Worm (Caenorhabditis elegans) whole organism, early embryonic: Measurements from ENCODE around the gene his-71.

Experiments used
- B0310.2 ChIP-seq: sonication (generic microtip); optimal IDR thresholded peaks from 2 replicates; lab custom pipeline; 2016; ENCODE audit warnings: mild to moderate bottlenecking, missing genetic modification characterization, missing compliant biosample characterization
- F13C5.2 ChIP-seq: sonication (generic microtip); optimal IDR thresholded peaks from 2 replicates; lab custom pipeline; 2017; ENCODE audit warnings: mild to moderate bottlenecking, missing genetic modification characterization, inconsistent platforms, missing compliant biosample characterization
- aly-1 ChIP-seq: sonication (generic microtip); optimal IDR thresholded peaks from 2 replicates; lab custom pipeline; 2016; ENCODE audit warnings: missing genetic modification characterization, missing compliant biosample characterization
- ama-1 ChIP-seq: fragments of 150-350 bp; optimal IDR thresholded peaks from 2 replicates; lab custom pipeline; 2014
- ceh-13 ChIP-seq: fragments of 200-800 bp; sonication (Bioruptor generic); optimal IDR thresholded peaks from 2 replicates; lab custom pipeline; 2018; ENCODE audit warnings: mild to moderate bottlenecking, missing genetic modification characterization, missing compliant biosample characterization
- ceh-36 ChIP-seq: sonication (generic microtip); optimal IDR thresholded peaks from 2 replicates; lab custom pipeline; 2016; ENCODE audit warnings: missing genetic modification characterization, inconsistent platforms, missing compliant biosample characterization
- ets-7 ChIP-seq: sonication (generic microtip); optimal IDR thresholded peaks from 2 replicates; lab custom pipeline; 2016; ENCODE audit warnings: missing genotype, missing genetic modification characterization, missing compliant biosample characterization
- flt-1 ChIP-seq: fragments of 200-800 bp; sonication (Bioruptor generic); IDR thresholded peaks from 2 replicates; pipeline ENCODE4 v1.3.6; 2022; ENCODE audit warnings: missing genetic modification characterization, missing compliant biosample characterization
- hmbx-1 ChIP-seq: sonication (generic microtip); optimal IDR thresholded peaks from 2 replicates; lab custom pipeline; 2016; ENCODE audit warnings: mild to moderate bottlenecking, missing genetic modification characterization, missing compliant biosample characterization
- hmg-4 ChIP-seq: fragments of 200-800 bp; sonication (Bioruptor generic); optimal IDR thresholded peaks from 2 replicates; lab custom pipeline; 2018; ENCODE audit warnings: mild to moderate bottlenecking, missing genetic modification characterization, missing compliant biosample characterization
- hnd-1 ChIP-seq: sonication (generic microtip); optimal IDR thresholded peaks from 2 replicates; lab custom pipeline; 2016; ENCODE audit warnings: missing genetic modification characterization, missing compliant biosample characterization
- pes-1 ChIP-seq: fragments of 200-800 bp; sonication (Bioruptor generic); IDR thresholded peaks from 2 replicates; pipeline ENCODE4 v1.3.6; 2022; ENCODE audit warnings: missing genetic modification reagents, missing genetic modification characterization, missing compliant biosample characterization
- scrt-1 ChIP-seq: fragments of 200-800 bp; sonication (Bioruptor generic); IDR thresholded peaks from 2 replicates; pipeline ENCODE4 v1.3.6; 2022; ENCODE audit warnings: missing genetic modification characterization, missing compliant biosample characterization
- sea-1 ChIP-seq: fragments of 200-800 bp; sonication (Bioruptor generic); conservative IDR thresholded peaks from 2 replicates; pipeline ENCODE4 v1.3.6; 2022; ENCODE audit warnings: missing genetic modification characterization, missing compliant biosample characterization
- tbx-11 ChIP-seq: fragments of 200-800 bp; sonication (Bioruptor generic); IDR thresholded peaks from 2 replicates; pipeline ENCODE4 v1.3.6; 2022; ENCODE audit warnings: missing genetic modification characterization, missing compliant biosample characterization
- tbx-37 ChIP-seq: fragments of 200-800 bp; sonication (Bioruptor generic); conservative IDR thresholded peaks from 2 replicates; pipeline ENCODE4 v1.3.6; 2022; ENCODE audit warnings: missing genetic modification reagents, missing genetic modification characterization, missing compliant biosample characterization
- tra-4 ChIP-seq: sonication (generic microtip); optimal IDR thresholded peaks from 2 replicates; lab custom pipeline; 2017; ENCODE audit warnings: missing genetic modification characterization, missing compliant biosample characterization

Gene his-71

DNA sequence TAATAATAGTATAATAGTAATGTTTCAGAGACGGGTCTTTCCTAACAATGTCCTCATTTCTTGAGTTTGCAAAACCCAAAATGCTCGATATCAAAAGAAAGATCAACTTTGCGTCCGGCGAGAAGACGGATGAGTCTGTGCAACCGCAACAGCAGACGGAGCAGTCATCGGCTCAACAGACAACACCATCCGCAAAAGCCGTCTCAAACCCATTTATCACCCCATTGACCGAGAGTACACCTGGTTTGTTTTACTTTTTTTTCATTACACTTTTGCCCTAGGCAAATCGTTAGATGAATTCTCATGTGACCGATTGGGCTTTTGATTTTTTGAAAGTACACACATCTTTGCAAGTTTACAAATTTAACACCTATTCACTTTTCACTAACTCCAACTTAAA lies 27.5 kb downstream of the his-71 start, which contains the start of gene dct-1:
dct-1 (plus strand) TSS at position 27 of the 400 bp plus-strand sequence.
- TF ChIP-seq hmbx-1 (tag; lab: Kevin White, UChicago), result no peak
- no peak for TF ChIP-seq aly-1 (tag; lab: Kevin White, UChicago)
- no peak for TF ChIP-seq hmg-4 (GFP tag; lab: Kevin White, UChicago)
- TF ChIP-seq scrt-1 (GFP tag; lab: Robert Waterston, UW), result no peak
- no peak for TF ChIP-seq B0310.2 (tag; lab: Kevin White, UChicago)
- TF ChIP-seq ceh-13, result no peak
- TF ChIP-seq ama-1 (lab: Kevin White, UChicago), result no peak
- TF ChIP-seq tbx-37 (GFP tag; lab: Robert Waterston, UW), result no peak
- TF ChIP-seq F13C5.2 (tag; lab: Kevin White, UChicago), result no peak
- TF ChIP-seq hnd-1, result no peak
- TF ChIP-seq pes-1, result no peak
- TF ChIP-seq sea-1 (GFP tag; lab: Robert Waterston, UW), result no peak
- no peak for TF ChIP-seq ets-7 (tag; lab: Kevin White, UChicago)
- TF ChIP-seq ceh-36, result no peak
- TF ChIP-seq tra-4 (tag; lab: Kevin White, UChicago), result no peak
- no peak for TF ChIP-seq flt-1 (GFP tag; lab: Robert Waterston, UW)

DNA sequence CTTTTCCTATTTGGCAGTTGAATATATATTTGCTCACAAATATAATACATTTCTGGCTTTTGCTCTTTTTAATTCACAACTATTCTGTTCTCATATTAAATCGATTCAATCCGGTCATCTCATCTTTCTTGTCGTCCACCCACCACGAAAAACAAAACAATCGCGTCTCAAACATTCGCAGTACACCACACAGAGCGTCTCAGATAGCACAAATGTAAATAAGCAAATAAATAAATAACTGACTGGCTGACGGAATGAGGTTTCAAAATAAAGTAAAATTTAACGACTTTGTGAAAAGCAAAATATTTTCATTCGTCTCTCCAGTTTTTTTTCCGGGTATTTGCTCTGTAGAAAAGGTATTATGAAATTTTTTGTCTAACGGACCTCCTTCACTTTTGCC lies 28.2 kb downstream of the his-71 start:
- TF ChIP-seq sea-1 (GFP tag; lab: Robert Waterston, UW) (no peak), pes-1 (no peak), ama-1 (lab: Kevin White, UChicago) (no peak), scrt-1 (GFP tag; lab: Robert Waterston, UW) (no peak), tra-4 (tag; lab: Kevin White, UChicago) (no peak), hnd-1 (no peak), tbx-11 (GFP tag; lab: Robert Waterston, UW) (no peak), ceh-36 (no peak), F13C5.2 (tag; lab: Kevin White, UChicago) (no peak), B0310.2 (tag; lab: Kevin White, UChicago) (no peak), flt-1 (GFP tag; lab: Robert Waterston, UW) (no peak), hmbx-1 (tag; lab: Kevin White, UChicago) (no peak), tbx-37 (GFP tag; lab: Robert Waterston, UW) (no peak), aly-1 (tag; lab: Kevin White, UChicago) (no peak), ets-7 (tag; lab: Kevin White, UChicago) (no peak), ceh-13 (no peak)

DNA sequence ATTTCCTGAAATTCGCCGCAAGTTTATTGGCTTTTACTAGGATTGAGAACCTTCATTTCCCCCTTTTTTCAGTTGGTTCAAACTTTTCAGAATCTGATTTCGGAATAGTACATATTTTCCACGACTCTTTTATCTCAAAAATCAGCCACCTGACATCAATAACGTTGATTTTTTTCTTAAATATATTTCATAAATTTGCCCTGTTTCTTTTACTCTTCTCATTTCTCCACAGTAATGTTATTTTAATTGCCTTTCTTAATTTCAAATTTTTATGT lies 28.9 kb downstream of the his-71 start:
- TF ChIP-seq B0310.2 (tag; lab: Kevin White, UChicago) (no peak), aly-1 (tag; lab: Kevin White, UChicago) (no peak), hnd-1 (no peak), F13C5.2 (tag; lab: Kevin White, UChicago) (no peak)

DNA sequence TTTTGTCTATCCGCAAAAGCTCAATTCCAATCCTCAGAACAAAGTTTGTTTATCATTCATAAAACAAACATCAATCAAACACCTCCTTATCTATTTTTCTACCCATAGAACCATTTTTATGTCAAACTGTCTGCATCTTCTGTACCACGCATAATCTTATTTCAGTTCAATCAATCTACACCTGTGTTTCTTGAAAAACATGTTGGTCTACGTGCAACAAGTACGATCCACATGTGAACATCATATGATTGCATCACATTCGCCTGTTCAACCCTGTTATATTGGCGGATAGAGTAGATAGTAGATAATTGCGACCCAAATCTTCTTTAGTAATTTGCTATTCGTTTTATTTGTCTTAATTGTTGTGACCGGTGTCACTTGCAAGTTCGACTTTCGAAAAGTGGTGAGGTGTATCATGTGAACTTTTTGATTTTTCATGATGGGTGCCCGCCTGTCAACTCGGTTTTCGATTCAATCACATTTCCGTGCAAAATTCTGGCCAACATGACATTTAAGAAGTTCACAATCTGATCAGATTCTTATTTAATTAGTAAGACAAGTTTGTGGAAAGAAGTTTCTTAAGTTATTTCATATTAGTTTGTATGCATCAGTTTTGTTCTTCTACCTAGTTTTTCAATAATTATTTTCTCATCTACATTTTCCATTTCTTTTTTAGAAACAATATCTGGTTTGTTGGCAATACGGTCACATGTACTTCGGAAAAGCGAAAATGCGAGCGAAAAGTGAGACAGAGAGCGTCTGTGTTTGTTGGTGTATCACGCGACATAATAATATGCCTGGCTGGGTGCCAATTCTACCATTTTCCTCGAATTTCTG lies 29.4 kb downstream of the his-71 start:
- no peak for TF ChIP-seq ets-7 (tag; lab: Kevin White, UChicago)
- TF ChIP-seq pes-1, result no peak
- TF ChIP-seq flt-1 (GFP tag; lab: Robert Waterston, UW), result no peak
- no peak for TF ChIP-seq scrt-1 (GFP tag; lab: Robert Waterston, UW)
- no peak for TF ChIP-seq sea-1 (GFP tag; lab: Robert Waterston, UW)
- TF ChIP-seq hmg-4 (GFP tag; lab: Kevin White, UChicago), result no peak
- TF ChIP-seq B0310.2 (tag; lab: Kevin White, UChicago), result no peak
- no peak for TF ChIP-seq ama-1 (lab: Kevin White, UChicago)
- TF ChIP-seq ceh-13, result no peak
- no peak for TF ChIP-seq ceh-36
- TF ChIP-seq F13C5.2 (tag; lab: Kevin White, UChicago), result no peak

DNA sequence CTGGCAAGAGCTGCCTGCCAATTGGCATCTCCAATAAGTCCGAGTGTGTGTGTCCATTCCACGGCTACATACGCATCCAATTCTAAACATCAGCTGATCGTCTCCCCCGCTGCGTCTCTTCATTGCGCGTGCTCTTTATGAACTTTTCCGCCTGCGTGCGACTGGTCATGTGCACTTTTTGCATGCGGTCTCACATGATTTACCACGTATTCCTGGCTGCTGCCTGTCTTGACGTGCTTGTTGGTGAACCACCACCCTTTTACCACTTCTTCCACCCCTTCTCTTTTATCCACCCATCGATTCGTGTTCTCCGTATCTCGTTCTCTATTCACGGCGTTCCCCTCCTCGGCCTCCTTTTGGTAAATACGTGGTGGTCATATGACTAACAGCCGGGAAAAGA lies 30.3 kb downstream of the his-71 start:
- peak; percentile 93 for TF ChIP-seq hmg-4 (GFP tag; lab: Kevin White, UChicago)
- peak; percentile 61; the same call in 1 of the 2 replicates for TF ChIP-seq sea-1 (GFP tag; lab: Robert Waterston, UW)
- no peak for TF ChIP-seq ets-7 (tag; lab: Kevin White, UChicago)
- no peak for TF ChIP-seq ceh-13
- no peak for TF ChIP-seq ceh-36
- TF ChIP-seq B0310.2 (tag; lab: Kevin White, UChicago), result peak; percentile 41
- peak; percentile 81 for TF ChIP-seq F13C5.2 (tag; lab: Kevin White, UChicago)
- TF ChIP-seq tbx-37 (GFP tag; lab: Robert Waterston, UW), result no peak; the same call in 1 of the 2 replicates
- no peak for TF ChIP-seq aly-1 (tag; lab: Kevin White, UChicago)
- no peak for TF ChIP-seq tra-4 (tag; lab: Kevin White, UChicago)
- TF ChIP-seq pes-1, result no peak
- peak; percentile 70 for TF ChIP-seq scrt-1 (GFP tag; lab: Robert Waterston, UW)
- no peak for TF ChIP-seq flt-1 (GFP tag; lab: Robert Waterston, UW)
- no peak for TF ChIP-seq hmbx-1 (tag; lab: Kevin White, UChicago)
- no peak for TF ChIP-seq ama-1 (lab: Kevin White, UChicago)
- TF ChIP-seq hnd-1, result no peak
- 0 out of 2 replicates have a peak, but pooled peaks have one; percentile 45 for TF ChIP-seq tbx-11 (GFP tag; lab: Robert Waterston, UW)

DNA sequence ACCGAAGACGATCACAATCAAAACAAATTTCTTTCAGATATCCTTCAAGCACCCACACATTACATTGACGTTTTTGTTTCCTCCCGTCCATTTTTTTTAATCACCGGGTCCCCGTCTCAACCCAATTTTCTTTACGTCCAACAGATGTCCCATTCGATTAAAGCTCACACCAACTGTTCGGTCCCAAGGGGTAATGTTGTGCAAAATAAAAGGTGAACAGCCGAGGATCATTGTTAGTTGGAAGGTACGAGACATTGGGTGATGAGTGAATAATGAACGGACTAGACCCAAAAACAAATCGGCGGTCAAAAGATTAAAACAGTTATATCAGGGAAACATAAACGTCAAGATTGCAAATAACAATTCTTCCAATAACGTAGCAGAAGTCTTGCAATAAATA lies 36.4 kb downstream of the his-71 start:
- TF ChIP-seq hnd-1, result no peak

DNA sequence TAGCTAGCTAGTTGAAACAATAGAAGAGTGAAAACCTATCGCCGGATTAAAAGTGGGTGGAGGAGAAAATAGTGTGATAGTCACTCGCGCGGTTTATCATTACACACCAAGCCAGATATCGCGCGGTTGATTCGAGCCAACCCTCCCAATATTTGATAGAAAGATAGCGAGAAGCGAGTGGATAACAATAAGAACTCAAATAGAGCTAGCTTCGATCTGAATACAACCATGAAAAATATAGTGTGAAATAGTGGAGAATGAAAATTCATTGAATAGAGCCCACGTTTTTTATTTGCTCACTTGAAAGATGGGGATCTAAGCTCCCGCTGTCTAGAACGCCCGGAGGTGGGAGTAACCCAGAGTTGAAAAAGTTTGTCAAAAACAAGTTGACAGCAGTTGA lies 36.9 kb downstream of the his-71 start, which contains the start of gene tnt-3:
tnt-3 (minus strand) TSS at position 101 of the 400 bp plus-strand sequence.
- TF ChIP-seq sea-1 (GFP tag; lab: Robert Waterston, UW) (no peak), scrt-1 (GFP tag; lab: Robert Waterston, UW) (no peak), ama-1 (lab: Kevin White, UChicago) (no peak)
